Fruit fly (Drosophila melanogaster) whole organism, embryonic: Measurements from ENCODE around the gene CG32032.
A peak's percentile ranks its signal among the peaks of the same experiment; 100 is the strongest.

ENCODE experiments used
- Asciz ChIP-seq: fragments of 200-800 bp; sonication (Bioruptor generic); optimal IDR thresholded peaks from 2 replicates; lab custom pipeline; 2017; ENCODE audit warnings: missing biosample characterization, mild to moderate bottlenecking, missing genetic modification characterization, missing genetic modification reagents
- B-H2 ChIP-seq: fragments of 200-800 bp; sonication (Bioruptor generic); optimal IDR thresholded peaks from 2 replicates; lab custom pipeline; 2018; ENCODE audit warnings: missing biosample characterization, mild to moderate bottlenecking, missing genetic modification characterization
- CG12071 ChIP-seq: fragments of 200-800 bp; sonication (Bioruptor generic); optimal IDR thresholded peaks from 3 replicates; lab custom pipeline; 2018; ENCODE audit warnings: missing biosample characterization, mild to moderate bottlenecking, missing genetic modification characterization
- CG14965 ChIP-seq: fragments of 200-800 bp; sonication (Bioruptor generic); optimal IDR thresholded peaks from 2 replicates; lab custom pipeline; 2016; ENCODE audit warnings: missing biosample characterization, missing genetic modification characterization, borderline replicate concordance
- CG15011 ChIP-seq: fragments of 200-800 bp; sonication (Bioruptor generic); optimal IDR thresholded peaks from 3 replicates; lab custom pipeline; 2018; ENCODE audit warnings: missing biosample characterization, mild to moderate bottlenecking, missing genetic modification characterization
- CG17361 ChIP-seq: fragments of 200-800 bp; sonication (Bioruptor generic); IDR thresholded peaks from 3 replicates; pipeline ENCODE4 v1.3.6; 2022; ENCODE audit warnings: missing biosample characterization, missing genetic modification characterization
- CG17829 ChIP-seq: fragments of 200-800 bp; optimal IDR thresholded peaks from 2 replicates; lab custom pipeline; 2019; ENCODE audit warnings: missing biosample characterization, mild to moderate bottlenecking, missing genetic modification characterization, moderate library complexity
- CG30403 ChIP-seq: fragments of 200-800 bp; sonication (Bioruptor generic); optimal IDR thresholded peaks from 3 replicates; lab custom pipeline; 2016; ENCODE audit warnings: missing biosample characterization, missing genetic modification characterization
- CG32767 ChIP-seq: fragments of 200-800 bp; sonication (Bioruptor generic); IDR thresholded peaks from 2 replicates; pipeline ENCODE4 v1.3.6; 2022; ENCODE audit warnings: missing biosample characterization, missing genetic modification characterization
- CG6272 ChIP-seq: fragments of 200-800 bp; sonication (Bioruptor generic); IDR thresholded peaks from 2 replicates; pipeline ENCODE4 v1.3.6; 2022; ENCODE audit warnings: missing biosample characterization, missing genetic modification characterization
- CG6854 ChIP-seq: fragments of 200-800 bp; sonication (Bioruptor generic); optimal IDR thresholded peaks from 3 replicates; lab custom pipeline; 2017; ENCODE audit warnings: missing biosample characterization, mild to moderate bottlenecking, missing genetic modification characterization
- CG7963 ChIP-seq: fragments of 200-800 bp; sonication (Bioruptor generic); IDR thresholded peaks from 3 replicates; pipeline ENCODE4 v1.3.6; 2022; ENCODE audit warnings: missing biosample characterization, missing genetic modification characterization; ENCODE audit not compliant: partially characterized antibody
- CG7987 ChIP-seq: fragments of 200-800 bp; sonication (Bioruptor generic); optimal IDR thresholded peaks from 2 replicates; lab custom pipeline; 2018; ENCODE audit warnings: missing biosample characterization, mild to moderate bottlenecking, missing genetic modification characterization, moderate library complexity
- CG9437 ChIP-seq: fragments of 200-800 bp; sonication (Bioruptor generic); optimal IDR thresholded peaks from 2 replicates; lab custom pipeline; 2018; ENCODE audit warnings: missing biosample characterization, mild to moderate bottlenecking, missing genetic modification characterization
- CG9797 ChIP-seq: fragments of 200-800 bp; sonication (Bioruptor generic); optimal IDR thresholded peaks from 3 replicates; lab custom pipeline; 2018; ENCODE audit warnings: missing biosample characterization, mild to moderate bottlenecking, missing genetic modification characterization
- Chrac-16 ChIP-seq: fragments of 200-800 bp; sonication (Bioruptor generic); optimal IDR thresholded peaks from 3 replicates; lab custom pipeline; 2016; ENCODE audit warnings: missing biosample characterization, missing genetic modification characterization
- D ChIP-seq, 2 experiments: fragments of 200-800 bp in 1 of 2; fragments of >200 bp in 1 of 2; sonication (Bioruptor generic) in 1 of 2; optimal IDR thresholded peaks; 2 replicates in 1 of 2; 3 replicates in 1 of 2; lab custom pipeline; 2017; ENCODE audit warnings: mild to moderate bottlenecking in 1 of 2, missing biosample characterization in 1 of 2, missing genetic modification characterization in 1 of 2, missing genetic modification reagents in 1 of 2
- Dad ChIP-seq: fragments of 200-800 bp; sonication (Bioruptor generic); optimal IDR thresholded peaks from 3 replicates; lab custom pipeline; 2016; ENCODE audit warnings: missing biosample characterization, missing genetic modification characterization
- Deaf1 ChIP-seq: fragments of 200-800 bp; optimal IDR thresholded peaks from 3 replicates; lab custom pipeline; 2019; ENCODE audit warnings: missing biosample characterization, mild to moderate bottlenecking, missing genetic modification characterization, moderate library complexity
- Dek ChIP-seq: fragments of 200-800 bp; sonication (Bioruptor generic); optimal IDR thresholded peaks from 3 replicates; lab custom pipeline; 2019; ENCODE audit warnings: missing biosample characterization, mild to moderate bottlenecking, missing genetic modification characterization, moderate library complexity
- E2f2 ChIP-seq: fragments of 200-800 bp; sonication (Bioruptor generic); IDR thresholded peaks from 2 replicates; pipeline ENCODE4 v1.3.6; 2022; ENCODE audit warnings: missing biosample characterization, missing genetic modification characterization
- Hsf ChIP-seq: fragments of 200-800 bp; sonication (Bioruptor generic); optimal IDR thresholded peaks from 3 replicates; lab custom pipeline; 2016; ENCODE audit warnings: missing biosample characterization, missing genetic modification characterization
- Max ChIP-seq: fragments of 200-800 bp; sonication (Bioruptor generic); optimal IDR thresholded peaks from 2 replicates; lab custom pipeline; 2016; ENCODE audit warnings: missing biosample characterization, mild to moderate bottlenecking, missing genetic modification characterization
- Meics ChIP-seq: fragments of 200-800 bp; sonication (Bioruptor generic); optimal IDR thresholded peaks from 2 replicates; lab custom pipeline; 2017; ENCODE audit warnings: missing biosample characterization, mild to moderate bottlenecking, missing genetic modification characterization
- NK7.1 ChIP-seq: fragments of 200-800 bp; sonication (Bioruptor generic); optimal IDR thresholded peaks from 3 replicates; lab custom pipeline; 2016; ENCODE audit warnings: missing biosample characterization, missing genetic modification characterization
- Neu2 ChIP-seq: fragments of 200-800 bp; sonication (Bioruptor generic); optimal IDR thresholded peaks from 3 replicates; lab custom pipeline; 2016; ENCODE audit warnings: missing biosample characterization, missing genetic modification characterization, borderline replicate concordance
- Nf-YA ChIP-seq: fragments of 200-800 bp; sonication (Bioruptor generic); IDR thresholded peaks from 2 replicates; pipeline ENCODE4 v1.3.6; 2022; ENCODE audit warnings: missing biosample characterization, missing genetic modification characterization
- Nf-YC ChIP-seq: fragments of 200-800 bp; optimal IDR thresholded peaks from 3 replicates; lab custom pipeline; 2019; ENCODE audit warnings: missing biosample characterization, mild to moderate bottlenecking, missing genetic modification characterization, moderate library complexity
- Poxn ChIP-seq: fragments of 200-800 bp; sonication (Bioruptor generic); IDR thresholded peaks from 2 replicates; pipeline ENCODE4 v1.3.6; 2022; ENCODE audit warnings: missing biosample characterization, missing genetic modification characterization
- Trl ChIP-seq, 3 experiments: fragments of >200 bp in 2 of 3; fragments of 200-800 bp in 1 of 3; sonication (Bioruptor generic) in 1 of 3; optimal IDR thresholded peaks; 2 replicates in 1 of 3; 3 replicates in 2 of 3; lab custom pipeline; 2016 to 2017; ENCODE audit warnings: missing biosample characterization in 1 of 3, missing genetic modification characterization in 1 of 3
- Xbp1 ChIP-seq: fragments of 200-800 bp; sonication (Bioruptor generic); optimal IDR thresholded peaks from 3 replicates; lab custom pipeline; 2016; ENCODE audit warnings: missing biosample characterization, mild to moderate bottlenecking, missing genetic modification characterization
- ab ChIP-seq: fragments of 200-800 bp; sonication (Bioruptor generic); optimal IDR thresholded peaks from 2 replicates; lab custom pipeline; 2016; ENCODE audit warnings: missing biosample characterization, missing genetic modification characterization
- aop ChIP-seq: fragments of 200-800 bp; sonication (Bioruptor generic); IDR thresholded peaks from 2 replicates; pipeline ENCODE4 v1.3.6; 2022; ENCODE audit warnings: missing biosample characterization, missing genetic modification characterization
- ara ChIP-seq: fragments of 200-800 bp; sonication (Bioruptor generic); IDR thresholded peaks from 2 replicates; pipeline ENCODE4 v1.3.6; 2022; ENCODE audit warnings: missing biosample characterization, missing genetic modification characterization
- btn ChIP-seq: fragments of 200-800 bp; sonication (Bioruptor generic); optimal IDR thresholded peaks from 2 replicates; lab custom pipeline; 2016; ENCODE audit warnings: missing biosample characterization, missing genetic modification characterization
- crp ChIP-seq, 2 experiments: fragments of 200-800 bp; sonication (Bioruptor generic); optimal IDR thresholded peaks; 2 replicates in 1 of 2; 3 replicates in 1 of 2; lab custom pipeline; 2017; ENCODE audit warnings: missing biosample characterization in 2 of 2, missing genetic modification characterization in 2 of 2, mild to moderate bottlenecking in 1 of 2, moderate library complexity in 1 of 2
- disco-r ChIP-seq: fragments of 200-800 bp; sonication (Bioruptor generic); optimal IDR thresholded peaks from 2 replicates; lab custom pipeline; 2016; ENCODE audit warnings: missing biosample characterization, missing genetic modification characterization
- fd102C ChIP-seq: fragments of 200-800 bp; sonication (Bioruptor generic); optimal IDR thresholded peaks from 2 replicates; lab custom pipeline; 2018; ENCODE audit warnings: missing biosample characterization, mild to moderate bottlenecking, missing genetic modification characterization, moderate library complexity
- ftz-f1 ChIP-seq: fragments of 200-800 bp; sonication (Bioruptor generic); optimal IDR thresholded peaks from 2 replicates; lab custom pipeline; 2016; ENCODE audit warnings: missing biosample characterization, missing genetic modification characterization
- onecut ChIP-seq: fragments of 200-800 bp; sonication (Bioruptor generic); IDR thresholded peaks from 2 replicates; pipeline ENCODE4 v1.3.6; 2022; ENCODE audit warnings: missing biosample characterization, missing genetic modification characterization
- prd ChIP-seq, 3 experiments: fragments of >200 bp in 2 of 3; fragments of 200-800 bp in 1 of 3; sonication (Bioruptor generic) in 1 of 3; optimal IDR thresholded peaks in 2 of 3; IDR thresholded peaks in 1 of 3; 2 replicates in 2 of 3; 3 replicates in 1 of 3; pipeline versions ENCODE4 v1.3.6 to Lab custom; 2017 to 2022; ENCODE audit warnings: missing biosample characterization in 1 of 3, missing genetic modification characterization in 1 of 3
- scrt ChIP-seq: fragments of 200-800 bp; sonication (Bioruptor generic); optimal IDR thresholded peaks from 2 replicates; lab custom pipeline; 2018; ENCODE audit warnings: missing biosample characterization, mild to moderate bottlenecking, missing genetic modification characterization, moderate library complexity
- slp2 ChIP-seq: fragments of 200-800 bp; sonication (Bioruptor generic); optimal IDR thresholded peaks from 2 replicates; lab custom pipeline; 2016; ENCODE audit warnings: missing biosample characterization, missing genetic modification characterization
- so ChIP-seq: fragments of 200-800 bp; sonication (Bioruptor generic); IDR thresholded peaks from 3 replicates; pipeline ENCODE4 v1.3.6; 2022; ENCODE audit warnings: missing biosample characterization, missing genetic modification characterization
- stwl ChIP-seq: fragments of 200-800 bp; sonication (Bioruptor generic); optimal IDR thresholded peaks from 3 replicates; lab custom pipeline; 2018; ENCODE audit warnings: missing biosample characterization, mild to moderate bottlenecking, missing genetic modification characterization, moderate library complexity
- tio ChIP-seq: fragments of 200-800 bp; sonication (Bioruptor generic); optimal IDR thresholded peaks from 2 replicates; lab custom pipeline; 2017; ENCODE audit warnings: missing biosample characterization, missing genetic modification characterization, inconsistent platforms
- unc-4 ChIP-seq: fragments of 200-800 bp; sonication (Bioruptor generic); IDR thresholded peaks from 2 replicates; pipeline ENCODE4 v1.3.6; 2022; ENCODE audit warnings: missing biosample characterization, missing genetic modification characterization; ENCODE audit not compliant: partially characterized antibody

Gene CG32032

dm6 chr3L:9128700-9129582 lies 36.1 kb downstream of the CG32032 start (continued):
- TF ChIP-seq prd (optimal IDR thresholded peaks at IDR 0.05; lab: Kevin White, UChicago): no peak
- peak; percentile 43; the same call in 1 of the 3 replicates for TF ChIP-seq prd (GFP tag; IDR thresholded peaks at IDR 0.05; lab: Robert Waterston, UW)
- peak; percentile 19 for TF ChIP-seq Dek (tag; lab: Kevin White, UChicago)
- TF ChIP-seq E2f2: peak; percentile 23; the same call in 1 of the 2 replicates
- no peak for TF ChIP-seq slp2
- peak; percentile 3 for TF ChIP-seq CG12071
- TF ChIP-seq D (optimal IDR thresholded peaks at IDR 0.05; lab: Kevin White, UChicago): no peak
- peak; percentile 75 for TF ChIP-seq D (GFP tag; optimal IDR thresholded peaks at IDR 0.05; lab: Kevin White, UChicago)
- TF ChIP-seq Trl (optimal IDR thresholded peaks at IDR 0.05; lab: Kevin White, UChicago): peak; percentile 18 to 51
- TF ChIP-seq Trl (GFP tag; optimal IDR thresholded peaks at IDR 0.05; lab: Kevin White, UChicago): no peak
- TF ChIP-seq Chrac-16 (GFP tag; lab: Kevin White, UChicago): peak; percentile 42
- TF ChIP-seq so (GFP tag; lab: Robert Waterston, UW): peak; percentile 39; the same call in 1 of the 3 replicates
- no peak for TF ChIP-seq CG7987 (GFP tag; lab: Kevin White, UChicago)
- no peak for TF ChIP-seq B-H2 (GFP tag; lab: Kevin White, UChicago)
- TF ChIP-seq Xbp1: peak; percentile 70
- TF ChIP-seq crp (GFP tag; optimal IDR thresholded peaks at IDR 0.05; lab: Kevin White, UChicago): peak in 1 of 2 experiments; percentile 3
- TF ChIP-seq CG7963 (GFP tag; lab: Robert Waterston, UW): no peak
- TF ChIP-seq unc-4: no peak
- peak; percentile 67 for TF ChIP-seq Deaf1 (tag; lab: Kevin White, UChicago)
- TF ChIP-seq CG30403 (GFP tag; lab: Kevin White, UChicago): peak; percentile 81
- TF ChIP-seq Meics (GFP tag; lab: Kevin White, UChicago): peak; percentile 45
- no peak for TF ChIP-seq CG9797 (GFP tag; lab: Kevin White, UChicago)
- TF ChIP-seq NK7.1: no peak
- peak; percentile 41 for TF ChIP-seq Hsf (GFP tag; lab: Kevin White, UChicago)
- TF ChIP-seq ftz-f1 (GFP tag; lab: Kevin White, UChicago): peak; percentile 50
- no peak for TF ChIP-seq Dad (GFP tag; lab: Kevin White, UChicago)
- TF ChIP-seq CG6272 (GFP tag; lab: Robert Waterston, UW): no peak
- no peak for TF ChIP-seq CG9437 (GFP tag; lab: Kevin White, UChicago)
- no peak for TF ChIP-seq Neu2 (GFP tag; lab: Kevin White, UChicago)
- TF ChIP-seq onecut (GFP tag; lab: Robert Waterston, UW): no peak
- TF ChIP-seq Nf-YA (GFP tag; lab: Robert Waterston, UW): 0 out of 2 replicates have a peak, but pooled peaks have one; percentile 20
- TF ChIP-seq Poxn: no peak
- TF ChIP-seq stwl (tag; lab: Kevin White, UChicago): no peak
- TF ChIP-seq Max (GFP tag; lab: Kevin White, UChicago): peak; percentile 44
- no peak for TF ChIP-seq btn (GFP tag; lab: Kevin White, UChicago)
- no peak for TF ChIP-seq disco-r
- TF ChIP-seq CG15011 (GFP tag; lab: Kevin White, UChicago): peak; percentile 52
- peak; percentile 34 for TF ChIP-seq Nf-YC (tag; lab: Kevin White, UChicago)
- peak; percentile 62 for TF ChIP-seq Asciz (GFP tag; lab: Kevin White, UChicago)
- TF ChIP-seq ab (GFP tag; lab: Kevin White, UChicago): no peak
- TF ChIP-seq CG32767 (GFP tag; lab: Robert Waterston, UW): peak; percentile 58; the same call in 1 of the 2 replicates
- no peak for TF ChIP-seq CG14965 (GFP tag; lab: Kevin White, UChicago)
- peak; percentile 87 for TF ChIP-seq CG17361
- peak; percentile 75 for TF ChIP-seq tio
- peak; percentile 73 for TF ChIP-seq CG17829
- TF ChIP-seq ara: no peak
- TF ChIP-seq fd102C: no peak
- TF ChIP-seq aop (GFP tag; lab: Robert Waterston, UW): no peak
- peak; percentile 15 for TF ChIP-seq scrt
- no peak for TF ChIP-seq CG6854 (GFP tag; lab: Kevin White, UChicago)
